Worm (Caenorhabditis elegans): Measurements from ENCODE around the gene R05G6.4.
"Not testable (repeated sequence)": the region's sequence is repeated elsewhere in the genome, so short reads cannot be mapped to it uniquely, and the experiment has no call there.

ce11 chrIV:7563850-7564249 is 50.8 kb downstream of the R05G6.4 start, which contains the start of gene F32E10.9:
- TF ChIP-seq dmd-4 (tag; optimal IDR thresholded peaks at IDR 0.05; ENCODE audit: borderline replicate concordance); ttx-3 (tag; optimal IDR thresholded peaks at IDR 0.05); elt-4 (tag; optimal IDR thresholded peaks at IDR 0.05): not testable (repeated sequence)

Measured in whole organism, late embryonic.